ENCODE assay signal across 6 worm cellular contexts in the genomic region with DNA sequence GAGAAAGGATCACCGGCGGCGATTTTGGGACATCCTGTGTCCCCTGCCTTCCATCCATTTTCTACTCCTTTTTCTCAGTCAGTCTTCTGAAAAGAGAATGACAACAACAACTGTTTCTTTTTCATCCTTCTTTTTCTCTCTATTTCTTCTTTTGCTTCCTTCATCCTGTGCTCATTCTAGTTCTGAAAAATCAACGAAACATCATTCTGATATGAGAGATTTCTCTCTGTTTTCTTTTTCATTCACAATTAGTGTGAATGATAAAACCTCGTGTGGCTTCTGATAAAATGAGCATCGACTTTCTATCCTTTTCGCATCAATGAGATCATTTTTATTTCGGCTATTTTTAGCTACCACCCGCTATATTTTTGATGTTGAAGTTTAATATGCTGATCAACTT.
TF ChIP-seq lines count a peak whose summit lies in the region.

No protein-coding gene starts in this region.

TF ChIP-seq in whole organism, L1 larva, 84 proteins besides CTCF, POLR2A, EP300 and RAD21 (continues in another document):
- TF ChIP-seq nhr-12 (tag; optimal IDR thresholded peaks at IDR 0.05; lab: Kevin White, UChicago), result no peak
- peak; percentile 43 for TF ChIP-seq rnt-1 (tag; optimal IDR thresholded peaks at IDR 0.05; lab: Kevin White, UChicago)
- TF ChIP-seq swsn-7 (tag; optimal IDR thresholded peaks at IDR 0.05; lab: Kevin White, UChicago), result peak; percentile 4
- no peak for TF ChIP-seq nhr-76 (tag; optimal IDR thresholded peaks at IDR 0.05; lab: Kevin White, UChicago)
- peak; percentile 45 for TF ChIP-seq nhr-11 (tag; optimal IDR thresholded peaks at IDR 0.05; lab: Kevin White, UChicago)
- TF ChIP-seq efl-3 (GFP tag; optimal IDR thresholded peaks at IDR 0.05; lab: Kevin White, UChicago), result no peak
- TF ChIP-seq egl-27 (tag; optimal IDR thresholded peaks at IDR 0.05; lab: Kevin White, UChicago), result no peak
- peak in 1 of 2 experiments; percentile 20 for TF ChIP-seq efl-1 (optimal IDR thresholded peaks at IDR 0.05; lab: Kevin White, UChicago)
- no peak for TF ChIP-seq efl-1 (GFP tag; optimal IDR thresholded peaks at IDR 0.05 in 1 of 2; lab: Kevin White, UChicago)
- no peak for TF ChIP-seq sup-37 (GFP tag; optimal IDR thresholded peaks at IDR 0.05; lab: Kevin White, UChicago)
- TF ChIP-seq C34B4.2 (tag; optimal IDR thresholded peaks at IDR 0.05; lab: Kevin White, UChicago), result no peak
- TF ChIP-seq nhr-20 (tag; optimal IDR thresholded peaks at IDR 0.05; lab: Kevin White, UChicago), result peak; percentile 50
- TF ChIP-seq elt-2 (tag; optimal IDR thresholded peaks at IDR 0.05; lab: Kevin White, UChicago), result no peak
- TF ChIP-seq lsy-2 (tag; optimal IDR thresholded peaks at IDR 0.05; lab: Kevin White, UChicago), result peak; percentile 59 to 71
- peak; percentile 66 for TF ChIP-seq nhr-19 (GFP tag; conservative IDR thresholded peaks at IDR 0.05; lab: Robert Waterston, UW)

TF ChIP-seq in whole organism, L2 larva, 48 proteins besides CTCF, POLR2A, EP300 and RAD21:
- no peak for TF ChIP-seq ztf-4 (tag; optimal IDR thresholded peaks at IDR 0.05; lab: Kevin White, UChicago)
- TF ChIP-seq sma-9 (GFP tag; optimal IDR thresholded peaks at IDR 0.05; lab: Kevin White, UChicago), result peak; percentile 67
- TF ChIP-seq sma-9 (tag; optimal IDR thresholded peaks at IDR 0.05; lab: Kevin White, UChicago), result no peak
- peak; percentile 66 for TF ChIP-seq C34F6.9 (tag; optimal IDR thresholded peaks at IDR 0.05; lab: Kevin White, UChicago)
- peak in 1 of 2 experiments; percentile 49 for TF ChIP-seq lsy-2 (tag; optimal IDR thresholded peaks at IDR 0.05; lab: Kevin White, UChicago)
- peak; percentile 48 for TF ChIP-seq nhr-129 (tag; optimal IDR thresholded peaks at IDR 0.05; lab: Kevin White, UChicago)
- no peak for TF ChIP-seq nhr-77 (tag; optimal IDR thresholded peaks at IDR 0.05; lab: Kevin White, UChicago)
- TF ChIP-seq nhr-6 (tag; optimal IDR thresholded peaks at IDR 0.05; lab: Kevin White, UChicago), result peak; percentile 13
- peak; percentile 33 for TF ChIP-seq F13H6.1 (tag; optimal IDR thresholded peaks at IDR 0.05; lab: Kevin White, UChicago)

TF ChIP-seq in whole organism, L3 larva, 47 proteins besides CTCF, POLR2A, EP300 and RAD21:
- TF ChIP-seq nhr-11 (tag; optimal IDR thresholded peaks at IDR 0.05; lab: Kevin White, UChicago) (peak; percentile 53), pha-4 (tag; optimal IDR thresholded peaks at IDR 0.05; lab: Kevin White, UChicago) (no peak)
TF ChIP-seq in whole organism, L3 larva: peak in this region for 1.

TF ChIP-seq in whole organism, L4 larva, 104 proteins besides CTCF, POLR2A, EP300 and RAD21:
- peak in 1 of 2 experiments; percentile 1 for TF ChIP-seq mdl-1 (tag; optimal IDR thresholded peaks at IDR 0.05; lab: Kevin White, UChicago)
- peak; percentile 66 for TF ChIP-seq nhr-11 (tag; optimal IDR thresholded peaks at IDR 0.05; lab: Kevin White, UChicago)
- TF ChIP-seq ctbp-1 (GFP tag; IDR thresholded peaks at IDR 0.05; lab: Robert Waterston, UW), result no peak
- TF ChIP-seq unc-62 (GFP tag; optimal IDR thresholded peaks at IDR 0.05 in 1 of 2; lab: Kevin White, UChicago), result peak in 1 of 2 experiments; percentile 41
- no peak for TF ChIP-seq unc-62 (tag; optimal IDR thresholded peaks at IDR 0.05; lab: Kevin White, UChicago)
- TF ChIP-seq ZK337.2 (GFP tag; IDR thresholded peaks at IDR 0.05; lab: Robert Waterston, UW), result peak; percentile 37; the same call in 1 of the 2 replicates
- peak in 1 of 2 experiments; percentile 48 for TF ChIP-seq daf-16 (GFP tag; optimal IDR thresholded peaks at IDR 0.05; lab: Kevin White, UChicago)
- no peak for TF ChIP-seq daf-16 (tag; optimal IDR thresholded peaks at IDR 0.05; lab: Kevin White, UChicago)
- no peak for TF ChIP-seq ztf-7 (tag; optimal IDR thresholded peaks at IDR 0.05; lab: Kevin White, UChicago)
- no peak for TF ChIP-seq aha-1 (tag; lab: Kevin White, UChicago)

TF ChIP-seq in whole organism, late embryonic, 69 proteins besides CTCF, POLR2A, EP300 and RAD21:
- peak; percentile 63 for TF ChIP-seq ceh-18 (tag; optimal IDR thresholded peaks at IDR 0.05; lab: Kevin White, UChicago)
- no peak for TF ChIP-seq ama-1 (optimal IDR thresholded peaks at IDR 0.05; lab: Kevin White, UChicago)
- TF ChIP-seq unc-55 (GFP tag; optimal IDR thresholded peaks at IDR 0.05; lab: Kevin White, UChicago), result peak; percentile 16

TF ChIP-seq in whole organism, mixed stage, embryonic, 35 proteins besides CTCF, POLR2A, EP300 and RAD21:
- TF ChIP-seq ceh-43 (GFP tag; optimal IDR thresholded peaks at IDR 0.05; lab: Kevin White, UChicago), result no peak
- TF ChIP-seq unc-120 (tag; optimal IDR thresholded peaks at IDR 0.05; lab: Kevin White, UChicago; ENCODE audit: poor library complexity, severe bottlenecking), result peak; percentile 65
- no peak for TF ChIP-seq lin-32 (GFP tag; optimal IDR thresholded peaks at IDR 0.05; lab: Kevin White, UChicago)
- TF ChIP-seq unc-62 (GFP tag; optimal IDR thresholded peaks at IDR 0.05; lab: Kevin White, UChicago), result peak; percentile 7
- peak; percentile 42 for TF ChIP-seq hlh-1 (tag; optimal IDR thresholded peaks at IDR 0.05; lab: Kevin White, UChicago)
